Worm (Caenorhabditis elegans) whole organism, L4 larva: ENCODE results near the gene gpch-1.
A peak's percentile ranks its signal among the peaks of the same experiment; 100 is the strongest.
"Not testable (repeated sequence)": the region's sequence is repeated elsewhere in the genome, so short reads cannot be mapped to it uniquely, and the experiment has no call there.

ENCODE experiments used
- D1046.2 ChIP-seq: fragments of 200-800 bp; sonication (Bioruptor generic); IDR thresholded peaks from 2 replicates; pipeline ENCODE4 v1.3.6; 2022; ENCODE audit warnings: missing genetic modification characterization, missing compliant biosample characterization
- F26F4.8 ChIP-seq: fragments of 200-800 bp; sonication (Bioruptor generic); conservative IDR thresholded peaks from 2 replicates; pipeline ENCODE4 v1.3.6; 2022; ENCODE audit warnings: missing genetic modification characterization, missing compliant biosample characterization
- F44E2.7 ChIP-seq: fragments of 200-800 bp; sonication (Bioruptor generic); IDR thresholded peaks from 2 replicates; pipeline ENCODE4 v2.1.2; 2022; ENCODE audit warnings: missing genetic modification characterization, missing compliant biosample characterization
- F49E8.2 ChIP-seq: sonication (generic microtip); optimal IDR thresholded peaks from 2 replicates; lab custom pipeline; 2016; ENCODE audit warnings: missing compliant biosample characterization, mild to moderate bottlenecking, missing genetic modification characterization, borderline replicate concordance
- T26A8.4 ChIP-seq: fragments of 200-800 bp; sonication (Bioruptor generic); IDR thresholded peaks from 2 replicates; pipeline ENCODE4 v1.3.6; 2022; ENCODE audit warnings: missing genetic modification characterization, missing compliant biosample characterization
- Y105C5A.15 ChIP-seq: fragments of 200-800 bp; sonication (Bioruptor generic); IDR thresholded peaks from 2 replicates; pipeline ENCODE4 v1.3.6; 2022; ENCODE audit warnings: missing genetic modification characterization, missing compliant biosample characterization
- Y48G9A.11 ChIP-seq: fragments of 200-800 bp; sonication (Bioruptor generic); IDR thresholded peaks from 2 replicates; pipeline ENCODE4 v1.3.6; 2022; ENCODE audit warnings: missing genetic modification reagents, missing genetic modification characterization, missing compliant biosample characterization
- Y75B8A.6 ChIP-seq: fragments of 200-800 bp; sonication (Bioruptor generic); IDR thresholded peaks from 2 replicates; pipeline ENCODE4 v1.3.6; 2022; ENCODE audit warnings: missing genetic modification reagents, missing genetic modification characterization, missing compliant biosample characterization
- arid-1 ChIP-seq: fragments of 200-800 bp; sonication (Bioruptor generic); conservative IDR thresholded peaks from 2 replicates; pipeline ENCODE4 v1.3.6; 2022; ENCODE audit warnings: missing genetic modification reagents, missing genetic modification characterization, missing compliant biosample characterization
- ceh-44 ChIP-seq: fragments of 200-800 bp; sonication (Bioruptor generic); IDR thresholded peaks from 2 replicates; pipeline ENCODE4 v1.3.6; 2022; ENCODE audit warnings: missing genetic modification reagents, missing genetic modification characterization, missing compliant biosample characterization
- ctbp-1 ChIP-seq: fragments of 200-800 bp; sonication (Bioruptor generic); IDR thresholded peaks from 2 replicates; pipeline ENCODE4 v1.3.6; 2022; ENCODE audit warnings: missing genetic modification reagents, missing genetic modification characterization, missing compliant biosample characterization
- daf-16 ChIP-seq, 3 experiments: sonication (generic microtip); optimal IDR thresholded peaks; 2 replicates each; lab custom pipeline; 2016 to 2017; ENCODE audit warnings: missing genetic modification characterization in 3 of 3, missing genetic modification reagents in 3 of 3, mild to moderate bottlenecking in 2 of 3, missing compliant biosample characterization in 2 of 3, missing biosample characterization in 1 of 3, moderate library complexity in 1 of 3
- daf-19 ChIP-seq: fragments of 200-800 bp; sonication (Bioruptor generic); conservative IDR thresholded peaks from 2 replicates; pipeline ENCODE4 v1.3.6; 2022; ENCODE audit warnings: missing genetic modification characterization, missing compliant biosample characterization
- dmd-6 ChIP-seq: fragments of 200-800 bp; sonication (Bioruptor generic); IDR thresholded peaks from 2 replicates; pipeline ENCODE4 v1.3.6; 2022; ENCODE audit warnings: missing genetic modification reagents, missing genetic modification characterization, missing compliant biosample characterization
- dmd-8 ChIP-seq: fragments of 200-800 bp; sonication (Bioruptor generic); IDR thresholded peaks from 2 replicates; pipeline ENCODE4 v1.3.6; 2022; ENCODE audit warnings: missing genetic modification characterization, missing compliant biosample characterization
- dmd-9 ChIP-seq: fragments of 200-800 bp; sonication (Bioruptor generic); IDR thresholded peaks from 2 replicates; pipeline ENCODE4 v1.3.6; 2022; ENCODE audit warnings: missing genetic modification reagents, missing genetic modification characterization, missing compliant biosample characterization
- dpl-1 ChIP-seq: fragments of 150-350 bp; optimal IDR thresholded peaks from 2 replicates; lab custom pipeline; 2014; ENCODE audit warnings: missing biosample characterization, missing genetic modification reagents, missing genetic modification characterization
- duxl-1 ChIP-seq: sonication (generic microtip); optimal IDR thresholded peaks from 2 replicates; lab custom pipeline; 2016; ENCODE audit warnings: mild to moderate bottlenecking, missing genetic modification characterization, moderate library complexity, missing compliant biosample characterization; ENCODE audit not compliant: poor library complexity
- egl-43 ChIP-seq: fragments of 200-800 bp; sonication (Bioruptor generic); IDR thresholded peaks from 2 replicates; pipeline ENCODE4 v1.3.6; 2022; ENCODE audit warnings: missing genetic modification reagents, missing genetic modification characterization, missing compliant biosample characterization
- hmg-1.1 ChIP-seq: fragments of 200-800 bp; sonication (Bioruptor generic); IDR thresholded peaks from 2 replicates; pipeline ENCODE4 v1.3.6; 2022; ENCODE audit warnings: missing genetic modification reagents, missing genetic modification characterization, missing compliant biosample characterization
- lim-7 ChIP-seq: fragments of 200-800 bp; sonication (Bioruptor generic); IDR thresholded peaks from 2 replicates; pipeline ENCODE4 v1.3.6; 2022; ENCODE audit warnings: missing genetic modification characterization, missing compliant biosample characterization
- lin-1 ChIP-seq: fragments of 200-800 bp; sonication (Bioruptor generic); IDR thresholded peaks from 2 replicates; pipeline ENCODE4 v1.3.6; 2022; ENCODE audit warnings: missing genetic modification reagents, missing genetic modification characterization, missing compliant biosample characterization
- lin-29 ChIP-seq: fragments of 200-800 bp; sonication (Bioruptor generic); IDR thresholded peaks from 2 replicates; pipeline ENCODE4 v1.3.6; 2022; ENCODE audit warnings: missing genetic modification reagents, missing genetic modification characterization, missing compliant biosample characterization
- lin-38 ChIP-seq: fragments of 200-800 bp; sonication (Bioruptor generic); IDR thresholded peaks from 2 replicates; pipeline ENCODE4 v1.3.6; 2022; ENCODE audit warnings: missing genetic modification reagents, missing genetic modification characterization, missing compliant biosample characterization
- madf-5 ChIP-seq, 2 experiments: fragments of 200-800 bp; sonication (Bioruptor generic); IDR thresholded peaks; 2 replicates each; pipeline ENCODE4 v1.3.6; 2022; ENCODE audit warnings: missing compliant biosample characterization in 2 of 2, missing genetic modification characterization in 2 of 2
- madf-9 ChIP-seq: fragments of 200-800 bp; sonication (Bioruptor generic); conservative IDR thresholded peaks from 2 replicates; pipeline ENCODE4 v1.3.6; 2022; ENCODE audit warnings: missing genetic modification reagents, missing genetic modification characterization, missing compliant biosample characterization
- mdl-1 ChIP-seq, 2 experiments: fragments of 150-350 bp in 1 of 2; sonication (generic microtip) in 1 of 2; optimal IDR thresholded peaks; 2 replicates each; lab custom pipeline; 2014 to 2017; ENCODE audit warnings: missing biosample characterization in 2 of 2, missing genetic modification characterization in 2 of 2
- mdt-29 ChIP-seq: fragments of 200-800 bp; sonication (Bioruptor generic); IDR thresholded peaks from 2 replicates; pipeline ENCODE4 v1.3.6; 2022; ENCODE audit warnings: missing genetic modification reagents, missing genetic modification characterization, missing compliant biosample characterization
- mes-2 ChIP-seq: sonication (generic microtip); optimal IDR thresholded peaks from 2 replicates; lab custom pipeline; 2016; ENCODE audit warnings: missing genotype, mild to moderate bottlenecking, missing genetic modification characterization, missing compliant biosample characterization; ENCODE audit not compliant: poor library complexity, severe bottlenecking
- mxl-2 ChIP-seq: fragments of 200-800 bp; sonication (Bioruptor generic); conservative IDR thresholded peaks from 2 replicates; pipeline ENCODE4 v1.3.6; 2022; ENCODE audit warnings: missing genetic modification reagents, missing genetic modification characterization, missing compliant biosample characterization
- nhr-28 ChIP-seq: fragments of 150-350 bp; optimal IDR thresholded peaks from 2 replicates; lab custom pipeline; 2014; ENCODE audit warnings: missing biosample characterization, missing genetic modification characterization
- nhr-41 ChIP-seq: fragments of 200-800 bp; sonication (Bioruptor generic); IDR thresholded peaks from 2 replicates; pipeline ENCODE4 v1.3.6; 2022; ENCODE audit warnings: missing genetic modification reagents, missing genetic modification characterization, missing compliant biosample characterization
- nhr-42 ChIP-seq: fragments of 200-800 bp; sonication (Bioruptor generic); IDR thresholded peaks from 2 replicates; pipeline ENCODE4 v1.3.6; 2022; ENCODE audit warnings: missing genetic modification characterization, missing compliant biosample characterization
- pha-4 ChIP-seq, 2 experiments: fragments of 150-350 bp in 1 of 2; fragments of 200-800 bp in 1 of 2; sonication (Bioruptor generic) in 1 of 2; IDR thresholded peaks in 1 of 2; optimal IDR thresholded peaks in 1 of 2; 2 replicates each; pipeline versions ENCODE4 v1.3.6 to Lab custom; 2014 to 2022; ENCODE audit warnings: missing genetic modification characterization in 2 of 2, missing genetic modification reagents in 2 of 2, missing biosample characterization in 1 of 2, missing compliant biosample characterization in 1 of 2
- php-3 ChIP-seq: fragments of 200-800 bp; sonication (Bioruptor generic); IDR thresholded peaks from 2 replicates; pipeline ENCODE4 v1.3.6; 2022; ENCODE audit warnings: missing genetic modification reagents, missing genetic modification characterization, missing compliant biosample characterization
- saeg-2 ChIP-seq: fragments of 200-800 bp; sonication (Bioruptor generic); IDR thresholded peaks from 2 replicates; pipeline ENCODE4 v1.3.6; 2022; ENCODE audit warnings: missing genetic modification reagents, missing genetic modification characterization, missing compliant biosample characterization
- snpc-1.2 ChIP-seq: fragments of 200-800 bp; sonication (Bioruptor generic); IDR thresholded peaks from 2 replicates; pipeline ENCODE4 v1.3.6; 2022; ENCODE audit warnings: missing genetic modification reagents, missing genetic modification characterization, missing compliant biosample characterization
- snpc-4 ChIP-seq: fragments of 150-350 bp; optimal IDR thresholded peaks from 2 replicates; lab custom pipeline; 2014; ENCODE audit warnings: missing biosample characterization, missing genetic modification characterization
- spr-1 ChIP-seq: sonication (generic microtip); optimal IDR thresholded peaks from 2 replicates; lab custom pipeline; 2016; ENCODE audit warnings: mild to moderate bottlenecking, missing genetic modification characterization, missing compliant biosample characterization
- tra-1 ChIP-seq: fragments of 200-800 bp; sonication (Bioruptor generic); IDR thresholded peaks from 2 replicates; pipeline ENCODE4 v1.3.6; 2022; ENCODE audit warnings: missing genetic modification reagents, missing genetic modification characterization, missing compliant biosample characterization
- vab-7 ChIP-seq: fragments of 200-800 bp; sonication (Bioruptor generic); IDR thresholded peaks from 2 replicates; pipeline ENCODE4 v1.3.6; 2022; ENCODE audit warnings: missing genetic modification reagents, missing genetic modification characterization, missing compliant biosample characterization
- zfp-3 ChIP-seq: fragments of 200-800 bp; sonication (Bioruptor generic); conservative IDR thresholded peaks from 2 replicates; pipeline ENCODE4 v1.3.6; 2022; ENCODE audit warnings: missing genetic modification reagents, missing genetic modification characterization, missing compliant biosample characterization
- zip-11 ChIP-seq: fragments of 200-800 bp; sonication (Bioruptor generic); IDR thresholded peaks from 2 replicates; pipeline ENCODE4 v1.3.6; 2022; ENCODE audit warnings: missing genetic modification characterization, missing compliant biosample characterization

Gene gpch-1

DNA sequence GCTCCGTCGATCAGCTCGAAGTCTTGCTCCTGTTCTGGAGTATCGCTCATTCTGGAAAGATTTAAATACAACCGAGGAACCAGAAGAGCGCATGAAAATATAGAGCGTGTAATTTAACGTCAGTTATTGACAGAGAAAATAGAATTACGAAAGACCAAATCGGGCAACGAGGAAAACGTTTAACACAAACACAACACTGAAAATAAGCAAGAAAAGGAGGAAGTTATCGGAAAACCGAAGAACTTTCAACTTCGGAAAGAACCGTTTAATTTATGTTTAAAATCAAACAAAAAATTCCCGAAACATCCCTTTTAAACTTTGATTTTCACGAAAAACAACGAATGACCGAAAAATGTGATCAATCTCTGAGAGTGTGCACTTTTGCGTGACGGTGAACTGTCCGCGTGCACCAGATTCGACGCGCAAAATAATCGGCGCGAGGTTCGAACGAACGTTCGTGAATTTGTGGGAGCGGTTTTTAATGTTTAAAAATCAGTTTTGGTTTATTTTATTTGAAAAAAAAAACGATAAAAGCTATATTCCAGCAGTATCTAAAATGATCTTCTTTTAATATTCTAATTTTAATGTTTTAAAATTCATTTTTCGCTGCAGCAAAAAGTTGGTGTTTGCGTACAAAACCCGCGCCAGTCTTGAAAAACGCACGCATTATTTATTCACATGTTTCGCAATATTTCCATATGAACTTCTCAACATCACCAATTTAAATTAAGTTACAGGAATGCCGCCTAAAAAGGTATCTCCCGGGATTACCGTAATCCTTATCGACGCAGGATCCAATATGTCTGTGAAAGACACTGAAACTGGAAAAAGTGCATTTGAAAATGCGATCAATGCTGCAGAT is 11.0 kb downstream of the gpch-1 start, which contains the start of the genes R07E5.7 and cku-80 (continued):
- TF ChIP-seq nhr-28 (tag; lab: Kevin White, UChicago) (peak; percentile 39), lin-38 (peak; percentile 70), zip-11 (GFP tag; lab: Robert Waterston, UW) (no peak), mdl-1 (tag; optimal IDR thresholded peaks at IDR 0.05; lab: Kevin White, UChicago) (peak in 1 of 2 experiments; percentile 15)

DNA sequence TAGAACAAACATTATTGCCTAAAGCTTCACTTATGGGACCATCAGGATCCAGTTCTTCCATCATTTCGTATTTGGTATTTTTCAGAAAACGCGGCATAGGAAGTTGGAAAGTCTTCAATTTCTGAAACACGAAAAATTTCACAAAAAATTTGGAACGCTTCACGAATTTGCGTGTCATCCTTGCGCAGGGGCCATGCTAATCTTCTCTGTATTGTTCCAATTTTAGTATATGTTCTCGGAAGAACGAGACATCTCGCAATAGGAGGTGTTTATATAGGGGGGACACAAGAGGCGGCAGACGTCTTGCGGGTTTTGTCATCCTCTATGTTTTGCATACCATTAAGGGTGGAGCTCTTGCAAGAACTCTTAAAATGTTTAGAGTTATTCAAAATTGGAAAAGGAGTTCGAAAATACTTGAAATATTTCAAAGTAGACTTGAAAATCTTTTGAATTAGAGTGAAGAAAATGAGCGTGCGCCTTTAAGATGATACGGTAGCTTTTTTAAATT is 18.4 kb downstream of the gpch-1 start:
- TF ChIP-seq madf-9 (GFP tag; lab: Robert Waterston, UW): peak; percentile 85
- peak; percentile 72 for TF ChIP-seq dmd-8 (GFP tag; lab: Robert Waterston, UW)
- TF ChIP-seq ctbp-1 (GFP tag; lab: Robert Waterston, UW): peak; percentile 79
- peak; percentile 83 for TF ChIP-seq T26A8.4 (GFP tag; lab: Robert Waterston, UW)
- peak; percentile 88 for TF ChIP-seq lim-7
- peak; percentile 79 for TF ChIP-seq php-3 (GFP tag; lab: Robert Waterston, UW)
- TF ChIP-seq madf-5 (GFP tag; IDR thresholded peaks at IDR 0.05; lab: Robert Waterston, UW): peak; percentile 60 to 80; a peak in 2 of 4 replicates
- peak; percentile 69; the same call in 1 of the 2 replicates for TF ChIP-seq dmd-9 (GFP tag; lab: Robert Waterston, UW)
- TF ChIP-seq arid-1 (GFP tag; lab: Robert Waterston, UW): peak; percentile 92
- TF ChIP-seq snpc-1.2 (GFP tag; lab: Robert Waterston, UW): peak; percentile 86
- peak; percentile 90 for TF ChIP-seq pha-4 (GFP tag; IDR thresholded peaks at IDR 0.05; lab: Robert Waterston, UW)
- not testable (repeated sequence) for TF ChIP-seq pha-4, daf-16 (tag; optimal IDR thresholded peaks at IDR 0.05; lab: Kevin White, UChicago)
- TF ChIP-seq dpl-1 (GFP tag; lab: Kevin White, UChicago): peak; percentile 14
- TF ChIP-seq dmd-6 (GFP tag; lab: Robert Waterston, UW): peak; percentile 75
- TF ChIP-seq Y105C5A.15 (GFP tag; lab: Robert Waterston, UW): peak; percentile 57; the same call in 1 of the 2 replicates
- peak; percentile 91 for TF ChIP-seq D1046.2 (GFP tag; lab: Robert Waterston, UW)
- TF ChIP-seq vab-7 (GFP tag; lab: Robert Waterston, UW): peak; percentile 89
- TF ChIP-seq saeg-2 (GFP tag; lab: Robert Waterston, UW): peak; percentile 69; the same call in 1 of the 2 replicates
- TF ChIP-seq Y48G9A.11 (GFP tag; lab: Robert Waterston, UW): peak; percentile 80
- TF ChIP-seq nhr-41 (GFP tag; lab: Robert Waterston, UW): 0 out of 2 replicates have a peak, but pooled peaks have one; percentile 28
- peak; percentile 46; the same call in 1 of the 2 replicates for TF ChIP-seq lin-29 (GFP tag; lab: Robert Waterston, UW)
- 0 out of 2 replicates have a peak, but pooled peaks have one; percentile 40 for TF ChIP-seq ceh-44
- peak; percentile 83 for TF ChIP-seq lin-38
- peak; percentile 48 for TF ChIP-seq mes-2 (tag; lab: Kevin White, UChicago)
- TF ChIP-seq hmg-1.1: peak; percentile 87
- TF ChIP-seq snpc-4 (tag; lab: Kevin White, UChicago): peak; percentile 82
- peak; percentile 76 for TF ChIP-seq zfp-3 (GFP tag; lab: Robert Waterston, UW)
- TF ChIP-seq daf-16 (GFP tag; optimal IDR thresholded peaks at IDR 0.05; lab: Kevin White, UChicago): peak in 1 of 2 experiments; percentile 8
- TF ChIP-seq mxl-2 (GFP tag; lab: Robert Waterston, UW): 0 out of 2 replicates have a peak, but pooled peaks have one; percentile 42
- 0 out of 2 replicates have a peak, but pooled peaks have one; percentile 83 for TF ChIP-seq F44E2.7
- peak; percentile 93 for TF ChIP-seq egl-43 (GFP tag; lab: Robert Waterston, UW)
- TF ChIP-seq mdt-29: 0 out of 2 replicates have a peak, but pooled peaks have one; percentile 31
- TF ChIP-seq nhr-42 (GFP tag; lab: Robert Waterston, UW): peak; percentile 49; the same call in 1 of the 2 replicates
- peak; percentile 29 for TF ChIP-seq duxl-1 (tag; lab: Kevin White, UChicago)
- TF ChIP-seq tra-1 (GFP tag; lab: Robert Waterston, UW): peak; percentile 91
- peak; percentile 74; the same call in 1 of the 2 replicates for TF ChIP-seq Y75B8A.6 (GFP tag; lab: Robert Waterston, UW)
- TF ChIP-seq F49E8.2 (tag; lab: Kevin White, UChicago): peak; percentile 0
- TF ChIP-seq lin-1 (GFP tag; lab: Robert Waterston, UW): peak; percentile 73; the same call in 1 of the 2 replicates
- peak; percentile 87 for TF ChIP-seq daf-19 (GFP tag; lab: Robert Waterston, UW)
- TF ChIP-seq F26F4.8 (GFP tag; lab: Robert Waterston, UW): peak; percentile 81
- peak; percentile 43 for TF ChIP-seq spr-1 (tag; lab: Kevin White, UChicago)
